Worm (Caenorhabditis elegans) whole organism, L4 larva: ENCODE measurements around the gene ttr-24.

Source experiments
- F49E8.2 ChIP-seq: sonication (generic microtip); optimal IDR thresholded peaks from 2 replicates; lab custom pipeline; 2016; ENCODE audit warnings: missing compliant biosample characterization, mild to moderate bottlenecking, missing genetic modification characterization, borderline replicate concordance
- R02D3.7 ChIP-seq: fragments of 150-350 bp; sonication (generic microtip); optimal IDR thresholded peaks from 3 replicates; lab custom pipeline; 2014; ENCODE audit warnings: missing biosample characterization, missing genetic modification characterization
- T20F7.1 ChIP-seq: fragments of 200-800 bp; sonication (Bioruptor generic); optimal IDR thresholded peaks from 2 replicates; lab custom pipeline; 2018; ENCODE audit warnings: mild to moderate bottlenecking, missing genetic modification characterization, missing compliant biosample characterization
- Y105C5A.15 ChIP-seq: fragments of 200-800 bp; sonication (Bioruptor generic); IDR thresholded peaks from 2 replicates; pipeline ENCODE4 v1.3.6; 2022; ENCODE audit warnings: missing genetic modification characterization, missing compliant biosample characterization
- Y48G9A.11 ChIP-seq: fragments of 200-800 bp; sonication (Bioruptor generic); IDR thresholded peaks from 2 replicates; pipeline ENCODE4 v1.3.6; 2022; ENCODE audit warnings: missing genetic modification reagents, missing genetic modification characterization, missing compliant biosample characterization
- aha-1 ChIP-seq: fragments of 150-350 bp; peaks from one replicate; lab custom pipeline; 2014; ENCODE audit warnings: missing biosample characterization, missing genetic modification characterization
- aly-2 ChIP-seq: sonication (generic microtip); optimal IDR thresholded peaks from 2 replicates; lab custom pipeline; 2018; ENCODE audit warnings: missing biosample characterization, missing genetic modification characterization
- attf-4 ChIP-seq: sonication (generic microtip); optimal IDR thresholded peaks from 3 replicates; lab custom pipeline; 2017; ENCODE audit warnings: missing biosample characterization, missing genetic modification characterization
- ceh-20 ChIP-seq: fragments of 200-800 bp; sonication (Bioruptor generic); IDR thresholded peaks from 2 replicates; pipeline ENCODE4 v1.3.6; 2022; ENCODE audit warnings: missing genetic modification reagents, missing genetic modification characterization, missing compliant biosample characterization
- ceh-32 ChIP-seq: sonication (generic microtip); optimal IDR thresholded peaks from 2 replicates; lab custom pipeline; 2016; ENCODE audit warnings: mild to moderate bottlenecking, missing genetic modification characterization, missing compliant biosample characterization; ENCODE audit not compliant: poor library complexity
- daf-19 ChIP-seq: fragments of 200-800 bp; sonication (Bioruptor generic); conservative IDR thresholded peaks from 2 replicates; pipeline ENCODE4 v1.3.6; 2022; ENCODE audit warnings: missing genetic modification characterization, missing compliant biosample characterization
- dpl-1 ChIP-seq: fragments of 150-350 bp; optimal IDR thresholded peaks from 2 replicates; lab custom pipeline; 2014; ENCODE audit warnings: missing biosample characterization, missing genetic modification reagents, missing genetic modification characterization
- duxl-1 ChIP-seq: sonication (generic microtip); optimal IDR thresholded peaks from 2 replicates; lab custom pipeline; 2016; ENCODE audit warnings: mild to moderate bottlenecking, missing genetic modification characterization, moderate library complexity, missing compliant biosample characterization; ENCODE audit not compliant: poor library complexity
- egl-43 ChIP-seq: fragments of 200-800 bp; sonication (Bioruptor generic); IDR thresholded peaks from 2 replicates; pipeline ENCODE4 v1.3.6; 2022; ENCODE audit warnings: missing genetic modification reagents, missing genetic modification characterization, missing compliant biosample characterization
- gei-8 ChIP-seq: fragments of 200-800 bp; sonication (Bioruptor generic); optimal IDR thresholded peaks from 2 replicates; lab custom pipeline; 2018; ENCODE audit warnings: mild to moderate bottlenecking, missing genetic modification characterization, missing compliant biosample characterization
- hif-1 ChIP-seq, 2 experiments: sonication (generic microtip); optimal IDR thresholded peaks; 2 replicates each; lab custom pipeline; 2016 to 2017; ENCODE audit warnings: missing compliant biosample characterization in 2 of 2, missing genetic modification characterization in 2 of 2, missing genetic modification reagents in 2 of 2, missing genotype in 2 of 2, mild to moderate bottlenecking in 1 of 2
- hlh-11 ChIP-seq: fragments of 200-800 bp; sonication (Bioruptor generic); optimal IDR thresholded peaks from 2 replicates; lab custom pipeline; 2018; ENCODE audit warnings: mild to moderate bottlenecking, missing genetic modification characterization, missing compliant biosample characterization
- hlh-30 ChIP-seq: sonication (generic microtip); optimal IDR thresholded peaks from 2 replicates; lab custom pipeline; 2017; ENCODE audit warnings: antibody characterized with exemption, mild to moderate bottlenecking, missing genetic modification characterization, missing compliant biosample characterization; ENCODE audit not compliant: insufficient read depth
- lin-13 ChIP-seq: fragments of 150-350 bp; optimal IDR thresholded peaks from 2 replicates; lab custom pipeline; 2014; ENCODE audit warnings: missing biosample characterization, missing genetic modification reagents, missing genetic modification characterization
- lin-38 ChIP-seq: fragments of 200-800 bp; sonication (Bioruptor generic); IDR thresholded peaks from 2 replicates; pipeline ENCODE4 v1.3.6; 2022; ENCODE audit warnings: missing genetic modification reagents, missing genetic modification characterization, missing compliant biosample characterization
- lsy-2 ChIP-seq, 2 experiments: fragments of 150-350 bp in 1 of 2; sonication (generic microtip) in 1 of 2; optimal IDR thresholded peaks; 2 replicates each; lab custom pipeline; 2014 to 2017; ENCODE audit warnings: missing biosample characterization in 2 of 2, missing genetic modification characterization in 2 of 2
- madf-9 ChIP-seq: fragments of 200-800 bp; sonication (Bioruptor generic); conservative IDR thresholded peaks from 2 replicates; pipeline ENCODE4 v1.3.6; 2022; ENCODE audit warnings: missing genetic modification reagents, missing genetic modification characterization, missing compliant biosample characterization
- mes-2 ChIP-seq: sonication (generic microtip); optimal IDR thresholded peaks from 2 replicates; lab custom pipeline; 2016; ENCODE audit warnings: missing genotype, mild to moderate bottlenecking, missing genetic modification characterization, missing compliant biosample characterization; ENCODE audit not compliant: poor library complexity, severe bottlenecking
- nhr-77 ChIP-seq: fragments of 150-350 bp; optimal IDR thresholded peaks from 2 replicates; lab custom pipeline; 2014; ENCODE audit warnings: missing biosample characterization, missing genetic modification characterization
- saeg-2 ChIP-seq: fragments of 200-800 bp; sonication (Bioruptor generic); IDR thresholded peaks from 2 replicates; pipeline ENCODE4 v1.3.6; 2022; ENCODE audit warnings: missing genetic modification reagents, missing genetic modification characterization, missing compliant biosample characterization
- snpc-1.2 ChIP-seq: fragments of 200-800 bp; sonication (Bioruptor generic); IDR thresholded peaks from 2 replicates; pipeline ENCODE4 v1.3.6; 2022; ENCODE audit warnings: missing genetic modification reagents, missing genetic modification characterization, missing compliant biosample characterization
- unc-62 ChIP-seq, 3 experiments: fragments of 150-350 bp in 1 of 3; sonication (generic microtip); optimal IDR thresholded peaks in 2 of 3; peaks in 1 of 3; 1 replicate in 1 of 3; 2 replicates in 2 of 3; lab custom pipeline; 2014 to 2017; ENCODE audit warnings: missing biosample characterization in 3 of 3, missing genetic modification characterization in 3 of 3, missing genetic modification reagents in 3 of 3, missing genotype in 1 of 3
- zfp-2 ChIP-seq: sonication (generic microtip); optimal IDR thresholded peaks from 2 replicates; lab custom pipeline; 2016; ENCODE audit warnings: mild to moderate bottlenecking, missing genetic modification characterization, missing compliant biosample characterization
- zip-11 ChIP-seq: fragments of 200-800 bp; sonication (Bioruptor generic); IDR thresholded peaks from 2 replicates; pipeline ENCODE4 v1.3.6; 2022; ENCODE audit warnings: missing genetic modification characterization, missing compliant biosample characterization

ttr-24 gene

DNA sequence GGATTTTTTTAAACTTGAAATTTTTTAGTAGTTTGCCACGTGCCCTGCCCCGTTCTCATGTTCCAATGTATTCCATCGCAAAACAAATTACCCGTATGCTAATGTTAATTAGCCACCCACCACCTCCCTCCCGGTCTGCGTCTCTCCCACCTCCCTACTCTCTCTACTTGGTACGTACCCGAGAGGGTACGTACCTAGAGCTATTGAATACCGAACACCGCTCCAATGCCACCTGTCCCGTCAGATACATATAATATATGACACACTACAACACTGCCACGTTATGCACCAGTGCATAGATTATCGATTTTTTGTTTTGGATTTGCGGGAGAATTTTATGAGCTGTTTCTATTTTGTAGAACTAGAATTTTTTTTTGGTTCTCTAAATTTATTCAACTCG, 33.1 kb upstream of the ttr-24 start:
- TF ChIP-seq aha-1 (tag; lab: Kevin White, UChicago) (peak; percentile 71), dpl-1 (GFP tag; lab: Kevin White, UChicago) (no peak)

ce11 chrV:18587936-18588335, 31.5 kb upstream of the ttr-24 start:
- TF ChIP-seq zfp-2 (tag; lab: Kevin White, UChicago), result no peak
- TF ChIP-seq lsy-2 (tag; optimal IDR thresholded peaks at IDR 0.05; lab: Kevin White, UChicago), result no peak

ce11 chrV:18586954-18587353, 30.5 kb upstream of the ttr-24 start:
- TF ChIP-seq aly-2 (tag; lab: Kevin White, UChicago) (no peak), unc-62 (GFP tag; optimal IDR thresholded peaks at IDR 0.05 in 1 of 2; lab: Kevin White, UChicago) (peak in 1 of 2 experiments; percentile 87), unc-62 (tag; optimal IDR thresholded peaks at IDR 0.05; lab: Kevin White, UChicago) (no peak), ceh-20 (no peak)

- TF ChIP-seq hlh-30 (tag; lab: Kevin White, UChicago) (no peak), unc-62 (GFP tag; optimal IDR thresholded peaks at IDR 0.05 in 1 of 2; lab: Kevin White, UChicago) (peak in 1 of 2 experiments; percentile 97), unc-62 (tag; optimal IDR thresholded peaks at IDR 0.05; lab: Kevin White, UChicago) (no peak), gei-8 (GFP tag; lab: Kevin White, UChicago) (no peak), hif-1 (tag; optimal IDR thresholded peaks at IDR 0.05; lab: Kevin White, UChicago) (no peak), hlh-11 (tag; lab: Kevin White, UChicago) (no peak)
Observed at ce11 chrV:18585102-18585501, 28.7 kb upstream of the ttr-24 start.

DNA sequence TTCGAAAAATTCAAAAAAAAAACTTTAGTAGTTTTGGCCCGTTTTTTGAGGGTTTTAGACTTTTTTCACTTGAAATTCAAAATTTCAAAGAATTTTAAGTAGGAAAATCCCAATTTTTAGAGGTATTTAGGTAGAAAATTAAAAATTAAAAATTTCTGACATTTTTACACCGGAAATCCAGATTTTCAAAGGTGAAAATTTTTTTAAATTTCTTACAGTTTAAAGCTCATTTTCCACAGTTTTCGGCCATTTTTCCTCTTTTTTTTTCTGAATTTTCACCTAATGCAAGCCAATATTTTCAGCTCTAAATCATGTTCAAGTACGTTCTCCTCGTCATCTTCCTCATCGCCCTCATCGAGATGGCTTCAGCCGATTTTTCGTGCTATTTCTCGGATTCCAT, 25.9 kb upstream of the ttr-24 start, which contains the start of gene txt-14:
txt-14 (plus strand) TSS at position 301 of the 400 bp plus-strand sequence.
- no peak for TF ChIP-seq saeg-2
- TF ChIP-seq daf-19 (GFP tag; lab: Robert Waterston, UW), result no peak
- TF ChIP-seq R02D3.7 (tag; lab: Kevin White, UChicago), result no peak
- no peak for TF ChIP-seq lin-13 (GFP tag; lab: Kevin White, UChicago)
- no peak for TF ChIP-seq zip-11 (GFP tag; lab: Robert Waterston, UW)
- no peak for TF ChIP-seq T20F7.1 (GFP tag; lab: Kevin White, UChicago)
- no peak for TF ChIP-seq ceh-32
- TF ChIP-seq Y48G9A.11, result no peak
- no peak for TF ChIP-seq hlh-11 (tag; lab: Kevin White, UChicago)
- no peak for TF ChIP-seq F49E8.2 (tag; lab: Kevin White, UChicago)
- TF ChIP-seq attf-4, result no peak
- TF ChIP-seq nhr-77 (tag; lab: Kevin White, UChicago), result no peak
- TF ChIP-seq mes-2 (tag; lab: Kevin White, UChicago), result no peak
- no peak for TF ChIP-seq dpl-1 (GFP tag; lab: Kevin White, UChicago)
- TF ChIP-seq snpc-1.2 (GFP tag; lab: Robert Waterston, UW), result no peak
- TF ChIP-seq egl-43 (GFP tag; lab: Robert Waterston, UW), result no peak
- no peak for TF ChIP-seq lin-38 (GFP tag; lab: Robert Waterston, UW)
- no peak for TF ChIP-seq duxl-1 (tag; lab: Kevin White, UChicago)
- TF ChIP-seq madf-9 (GFP tag; lab: Robert Waterston, UW), result no peak
- no peak for TF ChIP-seq Y105C5A.15 (GFP tag; lab: Robert Waterston, UW)
